Fruit fly (Drosophila melanogaster) whole organism, wandering third instar larva: ENCODE data around the gene SMC3.

ENCODE experiments used
- CrebA ChIP-seq: fragments of 200-800 bp; sonication (Bioruptor generic); optimal IDR thresholded peaks from 2 replicates; lab custom pipeline; 2016; ENCODE audit warnings: missing biosample characterization, mild to moderate bottlenecking, missing genetic modification characterization, borderline replicate concordance
- Dfd ChIP-seq: fragments of >200 bp; optimal IDR thresholded peaks from 2 replicates; lab custom pipeline; 2017; ENCODE audit warnings: missing biosample characterization, missing genetic modification characterization
- HLH106 ChIP-seq: fragments of 200-800 bp; optimal IDR thresholded peaks from 3 replicates; lab custom pipeline; 2019; ENCODE audit warnings: missing biosample characterization, mild to moderate bottlenecking, missing genetic modification characterization, moderate library complexity
- Hr78 ChIP-seq: fragments of >200 bp; optimal IDR thresholded peaks from 2 replicates; lab custom pipeline; 2017; ENCODE audit warnings: missing biosample characterization, missing genetic modification characterization
- Hr83 ChIP-seq: fragments of 200-300 bp; sonication (Bioruptor generic); optimal IDR thresholded peaks from 2 replicates; lab custom pipeline; 2016; ENCODE audit warnings: missing biosample characterization, mild to moderate bottlenecking, missing genetic modification characterization, moderate library complexity; ENCODE audit not compliant: poor library complexity, severe bottlenecking
- Jra ChIP-seq: sonication (Bioruptor generic); optimal IDR thresholded peaks from 2 replicates; lab custom pipeline; 2016; ENCODE audit warnings: missing biosample characterization, missing genetic modification characterization
- brk ChIP-seq: fragments of 200-800 bp; sonication (Bioruptor generic); optimal IDR thresholded peaks from 2 replicates; lab custom pipeline; 2016; ENCODE audit warnings: missing biosample characterization, mild to moderate bottlenecking, missing genetic modification characterization
- h ChIP-seq: fragments of 200-800 bp; sonication (Bioruptor generic); optimal IDR thresholded peaks from 3 replicates; lab custom pipeline; 2016; ENCODE audit warnings: missing biosample characterization, mild to moderate bottlenecking, missing genetic modification characterization
- jim ChIP-seq: fragments of 175-275, 200-325 bp; sonication (Bioruptor generic); optimal IDR thresholded peaks from 2 replicates; lab custom pipeline; 2016; ENCODE audit warnings: missing biosample characterization, mild to moderate bottlenecking, missing genetic modification characterization
- lola ChIP-seq: fragments of >200 bp; optimal IDR thresholded peaks from 2 replicates; lab custom pipeline; 2017; ENCODE audit warnings: missing biosample characterization, missing genetic modification characterization
- pan ChIP-seq: fragments of >200 bp; optimal IDR thresholded peaks from 2 replicates; lab custom pipeline; 2017
- psq ChIP-seq: fragments of 200-800 bp; sonication (Bioruptor generic); optimal IDR thresholded peaks from 3 replicates; lab custom pipeline; 2017; ENCODE audit warnings: missing biosample characterization, mild to moderate bottlenecking, missing genetic modification characterization, moderate library complexity
- tai ChIP-seq: sonication (Bioruptor generic); optimal IDR thresholded peaks from 2 replicates; lab custom pipeline; 2016; ENCODE audit warnings: missing biosample characterization, missing genetic modification characterization
- usp ChIP-seq: fragments of >200 bp; optimal IDR thresholded peaks from 2 replicates; lab custom pipeline; 2017; ENCODE audit warnings: missing biosample characterization, missing genetic modification characterization

dm6 chrX:16547390-16547789, 45.8 kb downstream of the SMC3 start, which contains the start of gene CG9902:
- no peak for TF ChIP-seq lola (GFP tag; lab: Kevin White, UChicago)
- no peak for TF ChIP-seq psq
- no peak for TF ChIP-seq brk (GFP tag; lab: Kevin White, UChicago)
- no peak for TF ChIP-seq HLH106 (tag; lab: Kevin White, UChicago)
- TF ChIP-seq tai, result no peak
- TF ChIP-seq jim (GFP tag; lab: Kevin White, UChicago), result no peak
- no peak for TF ChIP-seq Hr78 (GFP tag; lab: Kevin White, UChicago)
- no peak for TF ChIP-seq Hr83 (GFP tag; lab: Kevin White, UChicago)
- TF ChIP-seq h (GFP tag; lab: Kevin White, UChicago), result no peak
- TF ChIP-seq usp (GFP tag; lab: Kevin White, UChicago), result no peak
- TF ChIP-seq Jra, result no peak
- no peak for TF ChIP-seq pan
- TF ChIP-seq CrebA (GFP tag; lab: Kevin White, UChicago), result no peak
- TF ChIP-seq Dfd, result no peak
